Fruit fly (Drosophila melanogaster) whole organism, embryonic: Measurements from ENCODE around the gene SmD2.

Source experiments
- Adf1 ChIP-seq: fragments of 200-800 bp; sonication (Bioruptor generic); IDR thresholded peaks from 2 replicates; pipeline ENCODE4 v1.3.6; 2022; ENCODE audit warnings: missing biosample characterization, missing genetic modification characterization
- CG10209 ChIP-seq: fragments of 200-800 bp; sonication (Bioruptor generic); optimal IDR thresholded peaks from 3 replicates; lab custom pipeline; 2017; ENCODE audit warnings: missing biosample characterization, mild to moderate bottlenecking, missing genetic modification characterization, missing genetic modification reagents
- CG11247 ChIP-seq: fragments of 200-800 bp; sonication (Bioruptor generic); IDR thresholded peaks from 2 replicates; pipeline ENCODE4 v1.3.6; 2022; ENCODE audit warnings: missing biosample characterization, missing genetic modification characterization
- CG11696 ChIP-seq: fragments of 200-800 bp; sonication (Bioruptor generic); IDR thresholded peaks from 2 replicates; pipeline ENCODE4 v1.3.6; 2022; ENCODE audit warnings: missing biosample characterization, missing genetic modification characterization
- CG12769 ChIP-seq: fragments of 200-800 bp; sonication (Bioruptor generic); optimal IDR thresholded peaks from 2 replicates; lab custom pipeline; 2019; ENCODE audit warnings: missing biosample characterization, mild to moderate bottlenecking, missing genetic modification characterization, moderate library complexity
- CG13424 ChIP-seq: fragments of 200-800 bp; sonication (Bioruptor generic); optimal IDR thresholded peaks from 2 replicates; lab custom pipeline; 2019; ENCODE audit warnings: missing biosample characterization, mild to moderate bottlenecking, missing genetic modification characterization, moderate library complexity
- CG14965 ChIP-seq: fragments of 200-800 bp; sonication (Bioruptor generic); optimal IDR thresholded peaks from 2 replicates; lab custom pipeline; 2016; ENCODE audit warnings: missing biosample characterization, missing genetic modification characterization, borderline replicate concordance
- CG1603 ChIP-seq: fragments of 200-800 bp; sonication (Bioruptor generic); optimal IDR thresholded peaks from 2 replicates; lab custom pipeline; 2019; ENCODE audit warnings: missing biosample characterization, mild to moderate bottlenecking, missing genetic modification characterization, moderate library complexity
- CG17568 ChIP-seq: fragments of 200-800 bp; sonication (Bioruptor generic); optimal IDR thresholded peaks from 2 replicates; lab custom pipeline; 2018; ENCODE audit warnings: missing biosample characterization, mild to moderate bottlenecking, missing genetic modification characterization, moderate library complexity
- CG17912 ChIP-seq: fragments of 200-800 bp; sonication (Bioruptor generic); optimal IDR thresholded peaks from 2 replicates; lab custom pipeline; 2018; ENCODE audit warnings: missing biosample characterization, mild to moderate bottlenecking, missing genetic modification characterization
- CG18764 ChIP-seq: fragments of 200-800 bp; sonication (Bioruptor generic); optimal IDR thresholded peaks from 3 replicates; lab custom pipeline; 2016; ENCODE audit warnings: missing biosample characterization, missing genetic modification characterization
- CG2875 ChIP-seq: fragments of 200-800 bp; sonication (Bioruptor generic); optimal IDR thresholded peaks from 2 replicates; lab custom pipeline; 2017; ENCODE audit warnings: missing biosample characterization, mild to moderate bottlenecking, missing genetic modification characterization, missing genetic modification reagents
- CG30431 ChIP-seq: fragments of 200-800 bp; sonication (Bioruptor generic); optimal IDR thresholded peaks from 2 replicates; lab custom pipeline; 2017; ENCODE audit warnings: missing biosample characterization, missing genetic modification characterization
- CG32772 ChIP-seq: fragments of 200-800 bp; sonication (Bioruptor generic); IDR thresholded peaks from 2 replicates; pipeline ENCODE4 v1.3.6; 2022; ENCODE audit warnings: missing biosample characterization, missing genetic modification characterization
- CG34376 ChIP-seq: fragments of 200-800 bp; sonication (Bioruptor generic); optimal IDR thresholded peaks from 2 replicates; lab custom pipeline; 2018; ENCODE audit warnings: missing biosample characterization, mild to moderate bottlenecking, missing genetic modification characterization
- CG4424 ChIP-seq: fragments of 200-800 bp; sonication (Bioruptor generic); optimal IDR thresholded peaks from 3 replicates; lab custom pipeline; 2016; ENCODE audit warnings: missing biosample characterization, missing genetic modification characterization
- CG4820 ChIP-seq: fragments of 200-800 bp; sonication (Bioruptor generic); optimal IDR thresholded peaks from 3 replicates; lab custom pipeline; 2016; ENCODE audit warnings: missing biosample characterization, missing genetic modification characterization
- CG6765 ChIP-seq: fragments of 200-800 bp; sonication (Bioruptor generic); optimal IDR thresholded peaks from 3 replicates; lab custom pipeline; 2017; ENCODE audit warnings: missing biosample characterization, mild to moderate bottlenecking, missing genetic modification characterization
- CG9727 ChIP-seq: fragments of 200-800 bp; sonication (Bioruptor generic); optimal IDR thresholded peaks from 3 replicates; lab custom pipeline; 2017; ENCODE audit warnings: missing biosample characterization, mild to moderate bottlenecking, missing genetic modification characterization
- CG9932 ChIP-seq: fragments of 200-800 bp; sonication (Bioruptor generic); IDR thresholded peaks from 2 replicates; pipeline ENCODE4 v1.3.6; 2022; ENCODE audit warnings: missing biosample characterization, missing genetic modification characterization
- Fer1 ChIP-seq: fragments of 200-800 bp; sonication (Bioruptor generic); optimal IDR thresholded peaks from 2 replicates; lab custom pipeline; 2017; ENCODE audit warnings: missing biosample characterization, mild to moderate bottlenecking, missing genetic modification characterization
- Fer2 ChIP-seq: fragments of 200-800 bp; sonication (Bioruptor generic); optimal IDR thresholded peaks from 2 replicates; lab custom pipeline; 2018; ENCODE audit warnings: missing biosample characterization, mild to moderate bottlenecking, missing genetic modification characterization, moderate library complexity
- Hr51 ChIP-seq, 2 experiments: fragments of 200-800 bp; sonication (Bioruptor generic); optimal IDR thresholded peaks; 2 replicates in 1 of 2; 3 replicates in 1 of 2; lab custom pipeline; 2016 to 2018; ENCODE audit warnings: missing biosample characterization in 2 of 2, missing genetic modification characterization in 2 of 2, mild to moderate bottlenecking in 1 of 2, moderate library complexity in 1 of 2
- NC2β ChIP-seq: fragments of 200-800 bp; sonication (Bioruptor generic); optimal IDR thresholded peaks from 2 replicates; lab custom pipeline; 2016; ENCODE audit warnings: missing biosample characterization, missing genetic modification characterization
- NFAT ChIP-seq: fragments of 200-800 bp; sonication (Bioruptor generic); IDR thresholded peaks from 2 replicates; pipeline ENCODE4 v1.3.6; 2022; ENCODE audit warnings: missing biosample characterization, missing genetic modification characterization
- Nf-YA ChIP-seq: fragments of 200-800 bp; sonication (Bioruptor generic); IDR thresholded peaks from 2 replicates; pipeline ENCODE4 v1.3.6; 2022; ENCODE audit warnings: missing biosample characterization, missing genetic modification characterization
- Oli ChIP-seq: fragments of 200-800 bp; sonication (Bioruptor generic); optimal IDR thresholded peaks from 2 replicates; lab custom pipeline; 2018; ENCODE audit warnings: missing biosample characterization, mild to moderate bottlenecking, missing genetic modification characterization, moderate library complexity
- Sry-β ChIP-seq: fragments of 200-800 bp; sonication (Bioruptor generic); optimal IDR thresholded peaks from 2 replicates; lab custom pipeline; 2018; ENCODE audit warnings: missing biosample characterization, mild to moderate bottlenecking, missing genetic modification characterization, moderate library complexity
- Trl ChIP-seq, 3 experiments: fragments of >200 bp in 2 of 3; fragments of 200-800 bp in 1 of 3; sonication (Bioruptor generic) in 1 of 3; optimal IDR thresholded peaks; 2 replicates in 1 of 3; 3 replicates in 2 of 3; lab custom pipeline; 2016 to 2017; ENCODE audit warnings: missing biosample characterization in 1 of 3, missing genetic modification characterization in 1 of 3
- Xbp1 ChIP-seq: fragments of 200-800 bp; sonication (Bioruptor generic); optimal IDR thresholded peaks from 3 replicates; lab custom pipeline; 2016; ENCODE audit warnings: missing biosample characterization, mild to moderate bottlenecking, missing genetic modification characterization
- ap ChIP-seq: fragments of 200-800 bp; sonication (Bioruptor generic); IDR thresholded peaks from 2 replicates; pipeline ENCODE4 v1.3.6; 2022; ENCODE audit warnings: missing biosample characterization, missing genetic modification characterization
- ato ChIP-seq: fragments of 200-800 bp; sonication (Bioruptor generic); IDR thresholded peaks from 2 replicates; pipeline ENCODE4 v1.3.6; 2022; ENCODE audit warnings: missing biosample characterization, missing genetic modification characterization; ENCODE audit not compliant: partially characterized antibody
- esg ChIP-seq: fragments of 200-800 bp; sonication (Bioruptor generic); conservative IDR thresholded peaks from 2 replicates; pipeline ENCODE4 v1.3.6; 2022; ENCODE audit warnings: missing biosample characterization, missing genetic modification characterization
- ewg ChIP-seq: fragments of 200-800 bp; sonication (Bioruptor generic); optimal IDR thresholded peaks from 3 replicates; lab custom pipeline; 2017; ENCODE audit warnings: mild to moderate bottlenecking, missing biosample characterization, missing genetic modification reagents, missing genetic modification characterization
- exex ChIP-seq: fragments of 200-800 bp; sonication (Bioruptor generic); optimal IDR thresholded peaks from 4 replicates; lab custom pipeline; 2018; ENCODE audit warnings: missing biosample characterization, mild to moderate bottlenecking, missing genetic modification characterization, moderate library complexity
- grn ChIP-seq: fragments of 200-800 bp; sonication (Bioruptor generic); optimal IDR thresholded peaks from 3 replicates; lab custom pipeline; 2017; ENCODE audit warnings: missing biosample characterization, missing genetic modification characterization
- hkb ChIP-seq, 2 experiments: fragments of 200-800 bp in 1 of 2; fragments of >200 bp in 1 of 2; sonication (Bioruptor generic) in 1 of 2; IDR thresholded peaks in 1 of 2; optimal IDR thresholded peaks in 1 of 2; 2 replicates each; pipeline versions ENCODE4 v1.3.6 to Lab custom; 2017 to 2022; ENCODE audit warnings: missing biosample characterization in 1 of 2, missing genetic modification characterization in 1 of 2
- pfk ChIP-seq: fragments of 200-800 bp; sonication (Bioruptor generic); optimal IDR thresholded peaks from 2 replicates; lab custom pipeline; 2018; ENCODE audit warnings: missing biosample characterization, mild to moderate bottlenecking, missing genetic modification characterization, moderate library complexity
- prd ChIP-seq, 3 experiments: fragments of >200 bp in 2 of 3; fragments of 200-800 bp in 1 of 3; sonication (Bioruptor generic) in 1 of 3; optimal IDR thresholded peaks in 2 of 3; IDR thresholded peaks in 1 of 3; 2 replicates in 2 of 3; 3 replicates in 1 of 3; pipeline versions ENCODE4 v1.3.6 to Lab custom; 2017 to 2022; ENCODE audit warnings: missing biosample characterization in 1 of 3, missing genetic modification characterization in 1 of 3
- psq ChIP-seq: fragments of 200-800 bp; sonication (Bioruptor generic); optimal IDR thresholded peaks from 2 replicates; lab custom pipeline; 2017; ENCODE audit warnings: missing biosample characterization, missing genetic modification characterization
- scrt ChIP-seq: fragments of 200-800 bp; sonication (Bioruptor generic); optimal IDR thresholded peaks from 2 replicates; lab custom pipeline; 2018; ENCODE audit warnings: missing biosample characterization, mild to moderate bottlenecking, missing genetic modification characterization, moderate library complexity
- sd ChIP-seq: fragments of 200-800 bp; sonication (Bioruptor generic); optimal IDR thresholded peaks from 3 replicates; lab custom pipeline; 2018; ENCODE audit warnings: missing biosample characterization, mild to moderate bottlenecking, missing genetic modification characterization, moderate library complexity
- sim ChIP-seq: fragments of 200-800 bp; sonication (Bioruptor generic); IDR thresholded peaks from 2 replicates; pipeline ENCODE4 v1.3.6; 2022; ENCODE audit warnings: missing biosample characterization, missing genetic modification characterization
- tio ChIP-seq: fragments of 200-800 bp; sonication (Bioruptor generic); optimal IDR thresholded peaks from 2 replicates; lab custom pipeline; 2017; ENCODE audit warnings: missing biosample characterization, missing genetic modification characterization, inconsistent platforms
- tna ChIP-seq: fragments of 200-800 bp; sonication (Bioruptor generic); IDR thresholded peaks from 2 replicates; pipeline ENCODE4 v1.3.6; 2022; ENCODE audit warnings: missing biosample characterization, missing genetic modification characterization; ENCODE audit not compliant: partially characterized antibody
- toy ChIP-seq: fragments of 200-800 bp; sonication (Bioruptor generic); IDR thresholded peaks from 2 replicates; pipeline ENCODE4 v1.3.6; 2022; ENCODE audit warnings: missing biosample characterization, missing genetic modification characterization

SmD2 gene

dm6 chr3R:6373512-6374306 lies 28.0 kb upstream of the SmD2 start (continued):
- TF ChIP-seq CG10209, result peak; percentile 78
- TF ChIP-seq Fer2 (tag; lab: Kevin White, UChicago), result peak; percentile 3
- TF ChIP-seq CG9932 (GFP tag; lab: Robert Waterston, UW), result peak; percentile 66
- TF ChIP-seq sim (GFP tag; lab: Robert Waterston, UW), result 0 out of 2 replicates have a peak, but pooled peaks have one; percentile 7
- peak; percentile 67 for TF ChIP-seq Fer1 (GFP tag; lab: Kevin White, UChicago)
- TF ChIP-seq Trl (optimal IDR thresholded peaks at IDR 0.05; lab: Kevin White, UChicago), result no peak
- peak; percentile 57 for TF ChIP-seq Trl (GFP tag; optimal IDR thresholded peaks at IDR 0.05; lab: Kevin White, UChicago)
- no peak for TF ChIP-seq pfk (GFP tag; lab: Kevin White, UChicago)
- no peak; the same call in 1 of the 2 replicates for TF ChIP-seq NFAT (GFP tag; lab: Robert Waterston, UW)
- TF ChIP-seq exex (tag; lab: Kevin White, UChicago), result peak; percentile 32
- no peak for TF ChIP-seq ato
- TF ChIP-seq psq (GFP tag; lab: Kevin White, UChicago), result peak; percentile 50
- TF ChIP-seq Sry-β (GFP tag; lab: Kevin White, UChicago), result no peak
- no peak for TF ChIP-seq sd (tag; lab: Kevin White, UChicago)
- TF ChIP-seq CG4820, result no peak
- no peak for TF ChIP-seq CG4424 (GFP tag; lab: Kevin White, UChicago)
- no peak for TF ChIP-seq CG17912 (GFP tag; lab: Kevin White, UChicago)
- peak; percentile 57 for TF ChIP-seq CG2875
- no peak for TF ChIP-seq prd (optimal IDR thresholded peaks at IDR 0.05; lab: Kevin White, UChicago)
- peak; percentile 24; the same call in 1 of the 3 replicates for TF ChIP-seq prd (GFP tag; IDR thresholded peaks at IDR 0.05; lab: Robert Waterston, UW)
- TF ChIP-seq CG18764 (GFP tag; lab: Kevin White, UChicago), result peak; percentile 46
- TF ChIP-seq tna (GFP tag; lab: Robert Waterston, UW), result no peak
- no peak for TF ChIP-seq CG32772
- TF ChIP-seq NC2β (GFP tag; lab: Kevin White, UChicago), result no peak
- no peak for TF ChIP-seq esg (GFP tag; lab: Robert Waterston, UW)
- peak; percentile 52 for TF ChIP-seq CG6765 (GFP tag; lab: Kevin White, UChicago)
- peak; percentile 47 for TF ChIP-seq CG1603
- TF ChIP-seq CG30431, result no peak
- no peak for TF ChIP-seq ewg (GFP tag; lab: Kevin White, UChicago)
- peak; percentile 68 for TF ChIP-seq grn (GFP tag; lab: Kevin White, UChicago)
- peak in 1 of 2 experiments; percentile 25 for TF ChIP-seq Hr51 (GFP tag; optimal IDR thresholded peaks at IDR 0.05; lab: Kevin White, UChicago)
- TF ChIP-seq CG17568, result no peak
- TF ChIP-seq CG11696 (GFP tag; lab: Robert Waterston, UW), result no peak
- TF ChIP-seq Nf-YA, result no peak
- TF ChIP-seq CG9727, result peak; percentile 53
- TF ChIP-seq CG14965 (GFP tag; lab: Kevin White, UChicago), result no peak
- peak; percentile 67 for TF ChIP-seq CG34376 (GFP tag; lab: Kevin White, UChicago)
- TF ChIP-seq hkb (optimal IDR thresholded peaks at IDR 0.05; lab: Kevin White, UChicago), result no peak
- TF ChIP-seq hkb (GFP tag; IDR thresholded peaks at IDR 0.05; lab: Robert Waterston, UW), result peak; percentile 62
- peak; percentile 89 for TF ChIP-seq scrt (GFP tag; lab: Kevin White, UChicago)
- TF ChIP-seq Oli (tag; lab: Kevin White, UChicago), result peak; percentile 10
- TF ChIP-seq Adf1, result peak; percentile 43
- TF ChIP-seq CG12769 (tag; lab: Kevin White, UChicago), result peak; percentile 73
- TF ChIP-seq tio (GFP tag; lab: Kevin White, UChicago), result no peak
- peak; percentile 30 for TF ChIP-seq Xbp1 (GFP tag; lab: Kevin White, UChicago)
- peak; percentile 42 for TF ChIP-seq CG13424 (tag; lab: Kevin White, UChicago)
- TF ChIP-seq toy, result no peak
- 0 out of 2 replicates have a peak, but pooled peaks have one; percentile 52 for TF ChIP-seq CG11247
- no peak for TF ChIP-seq ap (GFP tag; lab: Robert Waterston, UW)
